Worm (Caenorhabditis elegans) whole organism, L2 larva: ENCODE results near the gene tba-4.

Experiments
- C34F6.9 ChIP-seq: fragments of 150-350 bp; optimal IDR thresholded peaks from 2 replicates; lab custom pipeline; 2014; ENCODE audit warnings: missing biosample characterization, missing genetic modification characterization
- F13H6.1 ChIP-seq: sonication (generic microtip); optimal IDR thresholded peaks from 2 replicates; lab custom pipeline; 2016; ENCODE audit warnings: missing genetic modification characterization, missing compliant biosample characterization
- R02D3.7 ChIP-seq: fragments of 150-350 bp; optimal IDR thresholded peaks from 2 replicates; lab custom pipeline; 2014; ENCODE audit warnings: missing biosample characterization, missing genetic modification characterization
- Y55F3AM.14 ChIP-seq: fragments of 200-800 bp; sonication (Bioruptor generic); optimal IDR thresholded peaks from 2 replicates; lab custom pipeline; 2018; ENCODE audit warnings: mild to moderate bottlenecking, missing genetic modification characterization, missing compliant biosample characterization
- alr-1 ChIP-seq: fragments of 150-350 bp; optimal IDR thresholded peaks from 2 replicates; lab custom pipeline; 2014; ENCODE audit warnings: missing biosample characterization, missing genetic modification characterization
- aly-2 ChIP-seq: fragments of 150-350 bp; optimal IDR thresholded peaks from 2 replicates; lab custom pipeline; 2014; ENCODE audit warnings: missing biosample characterization, missing genetic modification characterization
- ceh-16 ChIP-seq: fragments of 150-350 bp; optimal IDR thresholded peaks from 2 replicates; lab custom pipeline; 2014; ENCODE audit warnings: missing biosample characterization, missing genetic modification characterization
- dmd-4 ChIP-seq: sonication (generic microtip); optimal IDR thresholded peaks from 2 replicates; lab custom pipeline; 2017; ENCODE audit warnings: missing biosample characterization, missing genetic modification characterization
- elt-1 ChIP-seq: fragments of 150-350 bp; optimal IDR thresholded peaks from 2 replicates; lab custom pipeline; 2014; ENCODE audit warnings: missing biosample characterization, missing genetic modification characterization
- elt-3 ChIP-seq: sonication (generic microtip); optimal IDR thresholded peaks from 2 replicates; lab custom pipeline; 2017; ENCODE audit warnings: missing biosample characterization, missing genetic modification characterization
- fos-1 ChIP-seq: fragments of 150-350 bp; optimal IDR thresholded peaks from 2 replicates; lab custom pipeline; 2014; ENCODE audit warnings: missing biosample characterization, missing genetic modification characterization
- gmeb-1 ChIP-seq: fragments of 150-350 bp; optimal IDR thresholded peaks from 2 replicates; lab custom pipeline; 2014; ENCODE audit warnings: missing biosample characterization, missing genetic modification characterization
- lin-11 ChIP-seq: fragments of 150-350 bp; sonication (generic microtip); optimal IDR thresholded peaks from 2 replicates; lab custom pipeline; 2014; ENCODE audit warnings: missing biosample characterization, missing genetic modification characterization, inconsistent platforms, mixed read lengths
- lin-39 ChIP-seq: fragments of 150-350 bp; optimal IDR thresholded peaks from 2 replicates; lab custom pipeline; 2014; ENCODE audit warnings: missing biosample characterization, missing genetic modification reagents, missing genetic modification characterization
- lsy-2 ChIP-seq, 2 experiments: fragments of 150-350 bp in 1 of 2; sonication (generic microtip) in 1 of 2; optimal IDR thresholded peaks; 2 replicates each; lab custom pipeline; 2014 to 2017; ENCODE audit warnings: missing biosample characterization in 2 of 2, missing genetic modification characterization in 2 of 2
- mab-5 ChIP-seq: fragments of 150-350 bp; optimal IDR thresholded peaks from 2 replicates; lab custom pipeline; 2014; ENCODE audit warnings: missing biosample characterization, missing genetic modification characterization
- mbf-1 ChIP-seq: sonication (generic microtip); optimal IDR thresholded peaks from 2 replicates; lab custom pipeline; 2017; ENCODE audit warnings: missing biosample characterization, missing genetic modification characterization
- mdl-1 ChIP-seq, 2 experiments: fragments of 150-350 bp in 1 of 2; sonication (generic microtip) in 1 of 2; optimal IDR thresholded peaks; 2 replicates each; lab custom pipeline; 2017; ENCODE audit warnings: missing biosample characterization in 2 of 2, missing genetic modification characterization in 2 of 2
- nhr-10 ChIP-seq: sonication (generic microtip); optimal IDR thresholded peaks from 2 replicates; lab custom pipeline; 2017; ENCODE audit warnings: missing biosample characterization, missing genetic modification characterization
- nhr-11 ChIP-seq: fragments of 150-350 bp; optimal IDR thresholded peaks from 2 replicates; lab custom pipeline; 2014; ENCODE audit warnings: missing biosample characterization, missing genetic modification characterization
- nhr-12 ChIP-seq: fragments of 150-350 bp; optimal IDR thresholded peaks from 2 replicates; lab custom pipeline; 2014; ENCODE audit warnings: missing biosample characterization, missing genetic modification characterization
- nhr-129 ChIP-seq: fragments of 150-350 bp; optimal IDR thresholded peaks from 2 replicates; lab custom pipeline; 2014; ENCODE audit warnings: missing biosample characterization, missing genetic modification characterization
- nhr-21 ChIP-seq: fragments of 150-350 bp; optimal IDR thresholded peaks from 2 replicates; lab custom pipeline; 2014; ENCODE audit warnings: missing biosample characterization, missing genetic modification characterization
- nhr-23 ChIP-seq: fragments of 150-350 bp; optimal IDR thresholded peaks from 2 replicates; lab custom pipeline; 2014; ENCODE audit warnings: missing biosample characterization, missing genetic modification reagents, missing genetic modification characterization
- nhr-237 ChIP-seq: fragments of 150-350 bp; optimal IDR thresholded peaks from 2 replicates; lab custom pipeline; 2014; ENCODE audit warnings: missing biosample characterization, missing genetic modification characterization
- nhr-25 ChIP-seq: fragments of 150-350 bp; sonication (generic microtip); optimal IDR thresholded peaks from 3 replicates; lab custom pipeline; 2014; ENCODE audit warnings: missing biosample characterization, missing genetic modification characterization
- nhr-6 ChIP-seq: fragments of 150-350 bp; optimal IDR thresholded peaks from 2 replicates; lab custom pipeline; 2014; ENCODE audit warnings: missing biosample characterization, missing genetic modification characterization
- nhr-77 ChIP-seq: fragments of 150-350 bp; optimal IDR thresholded peaks from 2 replicates; lab custom pipeline; 2014; ENCODE audit warnings: missing biosample characterization, missing genetic modification characterization
- peb-1 ChIP-seq: fragments of 150-350 bp; optimal IDR thresholded peaks from 2 replicates; lab custom pipeline; 2014; ENCODE audit warnings: missing biosample characterization, missing genetic modification characterization
- sem-4 ChIP-seq: fragments of 150-350 bp; optimal IDR thresholded peaks from 2 replicates; lab custom pipeline; 2014; ENCODE audit warnings: missing biosample characterization, missing genetic modification reagents, missing genetic modification characterization
- skn-1 ChIP-seq: sonication (generic microtip); optimal IDR thresholded peaks from 2 replicates; lab custom pipeline; 2017; ENCODE audit warnings: missing biosample characterization, missing genetic modification characterization
- sma-9 ChIP-seq, 2 experiments: fragments of 150-350 bp in 1 of 2; sonication (generic microtip) in 1 of 2; optimal IDR thresholded peaks; 2 replicates each; lab custom pipeline; 2014 to 2016; ENCODE audit warnings: missing genetic modification characterization in 2 of 2, mild to moderate bottlenecking in 1 of 2, missing biosample characterization in 1 of 2, missing compliant biosample characterization in 1 of 2, missing genetic modification reagents in 1 of 2, moderate library complexity in 1 of 2
- snpc-4 ChIP-seq: fragments of 150-350 bp; optimal IDR thresholded peaks from 2 replicates; lab custom pipeline; 2014; ENCODE audit warnings: missing biosample characterization, missing genetic modification characterization
- unc-62 ChIP-seq: fragments of 150-350 bp; optimal IDR thresholded peaks from 2 replicates; lab custom pipeline; 2014; ENCODE audit warnings: missing biosample characterization, missing genetic modification reagents, missing genetic modification characterization
- zag-1 ChIP-seq: fragments of 150-350 bp; optimal IDR thresholded peaks from 2 replicates; lab custom pipeline; 2014; ENCODE audit warnings: missing biosample characterization, missing genetic modification characterization
- ztf-1 ChIP-seq: fragments of 200-800 bp; sonication (Bioruptor generic); conservative IDR thresholded peaks from 2 replicates; pipeline ENCODE4 v1.3.6; 2022; ENCODE audit warnings: missing genetic modification characterization, missing compliant biosample characterization
- ztf-11 ChIP-seq: sonication (generic microtip); optimal IDR thresholded peaks from 2 replicates; lab custom pipeline; 2017; ENCODE audit warnings: missing biosample characterization, missing genetic modification characterization
- ztf-4 ChIP-seq: fragments of 150-350 bp; optimal IDR thresholded peaks from 2 replicates; lab custom pipeline; 2014; ENCODE audit warnings: missing biosample characterization, missing genetic modification characterization

The tba-4 gene

ce11 chrII:10930678-10931650, 12.5 kb downstream of the tba-4 start:
- no peak for TF ChIP-seq lsy-2 (tag; optimal IDR thresholded peaks at IDR 0.05; lab: Kevin White, UChicago)
- no peak for TF ChIP-seq dmd-4 (tag; lab: Kevin White, UChicago)
- TF ChIP-seq zag-1 (tag; lab: Kevin White, UChicago), result no peak
- no peak for TF ChIP-seq snpc-4
- TF ChIP-seq lin-11 (tag; lab: Kevin White, UChicago), result no peak
- no peak for TF ChIP-seq nhr-21 (tag; lab: Kevin White, UChicago)
- no peak for TF ChIP-seq peb-1 (tag; lab: Kevin White, UChicago)
- no peak for TF ChIP-seq fos-1
- TF ChIP-seq unc-62 (GFP tag; lab: Kevin White, UChicago), result no peak
- no peak for TF ChIP-seq nhr-11 (tag; lab: Kevin White, UChicago)
- no peak for TF ChIP-seq elt-1 (tag; lab: Kevin White, UChicago)
- no peak for TF ChIP-seq ceh-16 (tag; lab: Kevin White, UChicago)
- TF ChIP-seq mab-5 (tag; lab: Kevin White, UChicago), result no peak
- TF ChIP-seq nhr-25 (tag; lab: Kevin White, UChicago), result no peak
- no peak for TF ChIP-seq R02D3.7
- no peak for TF ChIP-seq nhr-129

- no peak for TF ChIP-seq nhr-12 (tag; lab: Kevin White, UChicago)
- no peak for TF ChIP-seq mbf-1
- TF ChIP-seq mdl-1 (tag; optimal IDR thresholded peaks at IDR 0.05; lab: Kevin White, UChicago), result no peak
- TF ChIP-seq nhr-10 (tag; lab: Kevin White, UChicago), result no peak
- TF ChIP-seq, all 48 proteins: peak for 0
These were observed 13.8 kb downstream of the tba-4 start for ce11 chrII:10932305-10932704.

ce11 chrII:10933948-10934722, 15.6 kb downstream of the tba-4 start:
- TF ChIP-seq unc-62 (GFP tag; lab: Kevin White, UChicago), result no peak
- no peak for TF ChIP-seq alr-1 (tag; lab: Kevin White, UChicago)
- TF ChIP-seq fos-1, result no peak
- no peak for TF ChIP-seq F13H6.1 (tag; lab: Kevin White, UChicago)
- no peak for TF ChIP-seq sma-9 (GFP tag; optimal IDR thresholded peaks at IDR 0.05; lab: Kevin White, UChicago)
- no peak for TF ChIP-seq sma-9 (tag; optimal IDR thresholded peaks at IDR 0.05; lab: Kevin White, UChicago)
- no peak for TF ChIP-seq C34F6.9 (tag; lab: Kevin White, UChicago)
- TF ChIP-seq Y55F3AM.14 (GFP tag; lab: Kevin White, UChicago), result no peak
- TF ChIP-seq ceh-16 (tag; lab: Kevin White, UChicago), result no peak
- no peak for TF ChIP-seq ztf-4
- no peak for TF ChIP-seq nhr-237 (tag; lab: Kevin White, UChicago)
- no peak for TF ChIP-seq lin-39 (tag; lab: Kevin White, UChicago)
- no peak for TF ChIP-seq elt-3 (tag; lab: Kevin White, UChicago)
- TF ChIP-seq ztf-11, result no peak
- TF ChIP-seq gmeb-1, result no peak
- no peak for TF ChIP-seq ztf-1
- TF ChIP-seq aly-2 (tag; lab: Kevin White, UChicago), result no peak
- no peak for TF ChIP-seq sem-4 (tag; lab: Kevin White, UChicago)

- TF ChIP-seq nhr-6 (tag; lab: Kevin White, UChicago) (no peak), lin-11 (tag; lab: Kevin White, UChicago) (no peak), skn-1 (no peak), snpc-4 (no peak), ceh-16 (tag; lab: Kevin White, UChicago) (no peak), alr-1 (tag; lab: Kevin White, UChicago) (no peak), fos-1 (no peak), nhr-77 (tag; lab: Kevin White, UChicago) (no peak), nhr-23 (tag; lab: Kevin White, UChicago) (no peak), gmeb-1 (no peak), aly-2 (tag; lab: Kevin White, UChicago) (no peak), mdl-1 (tag; optimal IDR thresholded peaks at IDR 0.05; lab: Kevin White, UChicago) (no peak)
These were observed 16.3 kb downstream of the tba-4 start, which contains the start of gene R03D7.2 for ce11 chrII:10934786-10935185. Gene R03D7.2, minus strand, starts transcription at chrII:10935184.
